Worm (Caenorhabditis elegans): Measurements from ENCODE around the gene C10C5.5.

Gene C10C5.5

ce11 chrIV:9336538-9337090, 44.6 kb upstream of the C10C5.5 start, which contains the start of gene T20D3.5:
Gene T20D3.5, plus strand, starts transcription at chrIV:9337040.
- TF ChIP-seq blmp-1 (tag; optimal IDR thresholded peaks at IDR 0.05; ENCODE audit: insufficient read depth) (no peak), nhr-12 (tag; optimal IDR thresholded peaks at IDR 0.05) (no peak), lin-13 (GFP tag; optimal IDR thresholded peaks at IDR 0.05) (no peak), nhr-129 (tag; optimal IDR thresholded peaks at IDR 0.05) (no peak), dmd-4 (tag; optimal IDR thresholded peaks at IDR 0.05) (no peak), sma-9 (GFP tag; optimal IDR thresholded peaks at IDR 0.05) (no peak), sma-9 (tag; optimal IDR thresholded peaks at IDR 0.05) (no peak), lin-11 (tag; optimal IDR thresholded peaks at IDR 0.05) (no peak), crh-2 (tag; optimal IDR thresholded peaks at IDR 0.05) (no peak), ztf-11 (tag; optimal IDR thresholded peaks at IDR 0.05) (no peak), nhr-237 (tag; optimal IDR thresholded peaks at IDR 0.05) (no peak), elt-1 (tag; optimal IDR thresholded peaks at IDR 0.05) (no peak), aly-2 (tag; optimal IDR thresholded peaks at IDR 0.05) (no peak), unc-55 (GFP tag; optimal IDR thresholded peaks at IDR 0.05) (no peak), mab-5 (tag; optimal IDR thresholded peaks at IDR 0.05) (no peak), nhr-11 (tag; optimal IDR thresholded peaks at IDR 0.05) (no peak), ceh-82 (tag; optimal IDR thresholded peaks at IDR 0.05) (no peak), fos-1 (tag; optimal IDR thresholded peaks at IDR 0.05) (no peak)

ce11 chrIV:9339205-9339604, 42.0 kb upstream of the C10C5.5 start, which contains the start of gene T20D3.6:
Gene T20D3.6, minus strand, starts transcription at chrIV:9339305.
- no peak for TF ChIP-seq F13H6.1 (tag; optimal IDR thresholded peaks at IDR 0.05)
- no peak for TF ChIP-seq elt-3 (tag; optimal IDR thresholded peaks at IDR 0.05)
- no peak for TF ChIP-seq lin-39 (tag; optimal IDR thresholded peaks at IDR 0.05)
- TF ChIP-seq C34F6.9 (tag; optimal IDR thresholded peaks at IDR 0.05) = no peak

ce11 chrIV:9341591-9341990, 39.6 kb upstream of the C10C5.5 start, which contains the start of gene vps-26:
Gene vps-26, minus strand, starts transcription at chrIV:9341790.
- TF ChIP-seq peb-1 (tag; optimal IDR thresholded peaks at IDR 0.05) (no peak), nhr-6 (tag; optimal IDR thresholded peaks at IDR 0.05) (no peak), zag-1 (tag; optimal IDR thresholded peaks at IDR 0.05) (no peak), nhr-10 (tag; optimal IDR thresholded peaks at IDR 0.05) (no peak), R02D3.7 (tag; optimal IDR thresholded peaks at IDR 0.05) (no peak), ztf-1 (GFP tag; conservative IDR thresholded peaks at IDR 0.05) (no peak), sma-9 (GFP tag; optimal IDR thresholded peaks at IDR 0.05) (no peak), sma-9 (tag; optimal IDR thresholded peaks at IDR 0.05) (no peak), fos-1 (tag; optimal IDR thresholded peaks at IDR 0.05) (peak; percentile 47), gmeb-1 (tag; optimal IDR thresholded peaks at IDR 0.05) (no peak), ceh-16 (tag; optimal IDR thresholded peaks at IDR 0.05) (no peak), nhr-11 (tag; optimal IDR thresholded peaks at IDR 0.05) (no peak), ZK546.5 (tag; optimal IDR thresholded peaks at IDR 0.05) (no peak), mdl-1 (tag; optimal IDR thresholded peaks at IDR 0.05) (no peak), skn-1 (tag; optimal IDR thresholded peaks at IDR 0.05) (no peak), blmp-1 (tag; optimal IDR thresholded peaks at IDR 0.05; ENCODE audit: insufficient read depth) (no peak), mbf-1 (tag; optimal IDR thresholded peaks at IDR 0.05) (no peak), lin-39 (tag; optimal IDR thresholded peaks at IDR 0.05) (no peak), nhr-25 (tag; optimal IDR thresholded peaks at IDR 0.05) (no peak), elt-1 (tag; optimal IDR thresholded peaks at IDR 0.05) (no peak), lsy-2 (tag; optimal IDR thresholded peaks at IDR 0.05) (peak in 1 of 2 experiments; percentile 49), sem-4 (tag; optimal IDR thresholded peaks at IDR 0.05) (no peak), nhr-129 (tag; optimal IDR thresholded peaks at IDR 0.05) (peak; percentile 40), C34F6.9 (tag; optimal IDR thresholded peaks at IDR 0.05) (peak; percentile 48), ztf-11 (tag; optimal IDR thresholded peaks at IDR 0.05) (no peak), dmd-4 (tag; optimal IDR thresholded peaks at IDR 0.05) (no peak), alr-1 (tag; optimal IDR thresholded peaks at IDR 0.05) (no peak), ztf-4 (tag; optimal IDR thresholded peaks at IDR 0.05) (no peak), F13H6.1 (tag; optimal IDR thresholded peaks at IDR 0.05) (no peak), crh-2 (tag; optimal IDR thresholded peaks at IDR 0.05) (no peak), unc-55 (GFP tag; optimal IDR thresholded peaks at IDR 0.05) (peak; percentile 26), nhr-21 (tag; optimal IDR thresholded peaks at IDR 0.05) (no peak)

Data from whole organism, L2 larva.